Worm (Caenorhabditis elegans) whole organism, dauer: ENCODE data around the gene F48E3.9.

Experiments
- unc-62 ChIP-seq: sonication (generic microtip); optimal IDR thresholded peaks from 2 replicates; lab custom pipeline; 2017; ENCODE audit warnings: missing biosample characterization, missing genetic modification reagents, missing genetic modification characterization

Gene F48E3.9

DNA sequence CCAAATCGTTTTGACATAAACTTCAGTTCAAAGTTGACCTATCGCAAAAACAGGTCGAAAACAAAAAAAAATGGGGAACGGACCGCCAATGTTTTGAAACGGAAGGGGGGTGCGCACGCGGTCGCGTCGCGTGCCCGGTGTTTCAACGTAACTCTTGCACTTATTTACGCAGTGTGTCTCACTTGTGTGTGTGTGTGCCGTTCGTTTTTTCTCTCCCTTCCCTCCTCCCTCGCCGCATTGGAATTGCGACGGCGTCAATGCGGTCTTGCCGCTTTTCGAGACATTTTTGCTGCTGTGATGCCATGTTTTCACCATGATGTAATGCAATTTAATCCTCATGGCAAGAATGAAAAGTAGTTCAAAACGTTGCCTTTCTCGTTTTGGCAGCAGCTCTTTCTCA, 2.4 kb upstream of the F48E3.9 start:
- TF ChIP-seq unc-62 (GFP tag; lab: Kevin White, UChicago) = no peak

DNA sequence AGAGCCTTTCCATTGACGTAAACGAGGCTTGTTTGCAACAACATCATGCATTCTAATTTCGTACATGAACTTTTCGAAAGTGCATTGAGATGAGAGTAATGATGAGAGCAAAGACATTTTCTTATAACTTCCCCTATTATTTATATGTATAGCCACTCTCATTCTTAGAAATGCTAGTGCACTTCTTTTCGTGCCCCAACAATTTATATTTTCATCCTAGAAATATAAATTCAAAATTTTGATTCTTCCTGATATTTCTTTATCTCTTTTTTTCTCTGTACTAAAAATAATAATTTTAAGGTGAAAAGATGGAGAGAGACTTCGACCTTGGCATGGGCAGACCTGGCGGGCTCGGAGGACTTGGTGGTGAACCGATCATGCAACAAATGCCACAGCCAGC, 1.9 kb upstream of the F48E3.9 start, which contains the start of gene mek-1:
Gene mek-1 (plus strand): TSS at position 301 of the 400 bp plus-strand sequence.
- TF ChIP-seq unc-62 (GFP tag; lab: Kevin White, UChicago) = no peak

DNA sequence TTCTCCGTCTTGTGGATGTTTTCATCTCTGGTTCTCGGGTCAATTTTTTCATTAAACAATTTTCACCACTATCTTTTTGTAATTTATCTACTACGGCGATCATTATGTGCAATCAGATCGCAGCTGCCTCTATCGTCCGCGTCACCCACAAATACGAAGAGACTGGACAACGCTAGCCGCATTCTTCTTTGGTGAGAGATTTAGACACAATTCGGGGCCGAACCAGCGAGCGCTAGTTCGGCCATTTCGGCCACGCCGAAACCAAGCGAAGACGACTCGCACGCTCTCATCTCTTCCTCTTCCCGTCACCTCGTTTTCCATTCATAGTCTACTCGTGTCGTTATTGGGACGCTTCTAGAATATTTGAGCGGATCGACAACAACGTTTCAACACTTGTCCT, 4.9 kb downstream of the F48E3.9 start, which contains the start of gene gly-12:
Gene gly-12 (plus strand): TSS at position 117 of the 400 bp plus-strand sequence.
- no peak for TF ChIP-seq unc-62 (GFP tag; lab: Kevin White, UChicago)

DNA sequence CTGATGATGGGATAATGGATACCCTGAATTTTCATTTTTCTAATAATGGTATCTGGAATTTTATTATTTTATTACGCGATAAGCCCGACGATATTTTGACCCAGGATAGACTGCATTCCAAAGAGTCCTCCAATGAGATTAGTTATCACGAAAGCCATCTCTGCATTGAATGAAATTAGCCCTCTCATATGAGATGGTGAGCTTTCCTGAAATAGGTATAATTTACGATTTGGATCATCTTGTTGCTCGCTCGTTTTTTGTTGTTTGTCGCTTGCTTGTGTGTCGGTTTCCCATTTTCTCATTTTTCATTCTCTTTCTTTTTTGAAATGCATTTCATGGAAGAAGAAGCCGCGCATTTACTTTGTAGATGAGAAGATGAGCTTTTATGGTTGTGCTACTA, 10.7 kb downstream of the F48E3.9 start:
- TF ChIP-seq unc-62 (GFP tag; lab: Kevin White, UChicago) = no peak

DNA sequence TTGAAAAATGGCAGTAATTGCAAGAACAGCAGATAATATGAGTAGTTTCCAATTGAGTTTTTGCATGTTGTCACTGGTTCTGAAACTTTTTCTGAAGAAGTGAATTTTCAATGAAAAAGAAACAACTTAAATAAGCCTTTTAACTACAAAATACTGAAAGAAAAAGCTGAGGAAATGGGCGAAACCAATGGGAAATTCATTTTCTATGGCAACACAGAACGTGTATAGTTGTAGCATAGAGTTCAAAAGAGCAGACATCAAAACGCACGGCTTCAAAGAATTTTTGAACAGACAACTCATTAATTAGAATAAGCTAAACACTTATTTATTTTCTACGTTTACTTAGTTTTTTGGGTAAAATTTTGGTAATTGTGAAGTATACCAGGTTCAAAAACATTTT, 12.2 kb downstream of the F48E3.9 start, which contains the start of gene F48E3.2:
Gene F48E3.2 (minus strand): TSS at position 101 of the 400 bp plus-strand sequence.
- TF ChIP-seq unc-62 (GFP tag; lab: Kevin White, UChicago) = no peak

DNA sequence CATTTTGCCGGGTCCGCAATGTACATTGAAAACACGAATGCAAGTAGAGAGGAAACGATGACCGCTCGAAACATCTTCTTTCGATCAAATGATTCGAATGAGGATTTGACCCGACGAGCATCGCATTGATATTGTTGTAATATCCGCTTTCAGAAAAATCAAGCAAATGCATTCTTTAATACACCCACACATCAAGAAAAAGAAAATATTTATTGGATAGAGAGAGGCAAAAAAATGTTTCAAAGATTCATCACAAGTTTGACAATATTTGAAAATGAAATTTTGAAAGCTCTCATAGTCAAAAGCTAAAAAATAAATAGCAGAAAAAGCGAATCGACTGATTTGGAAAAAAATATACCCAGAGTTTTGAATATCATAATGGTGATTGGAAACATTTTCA, 14.6 kb downstream of the F48E3.9 start, which contains the start of gene try-14:
Gene try-14 (minus strand): TSS at position 101 of the 400 bp plus-strand sequence.
- no peak for TF ChIP-seq unc-62 (GFP tag; lab: Kevin White, UChicago)

DNA sequence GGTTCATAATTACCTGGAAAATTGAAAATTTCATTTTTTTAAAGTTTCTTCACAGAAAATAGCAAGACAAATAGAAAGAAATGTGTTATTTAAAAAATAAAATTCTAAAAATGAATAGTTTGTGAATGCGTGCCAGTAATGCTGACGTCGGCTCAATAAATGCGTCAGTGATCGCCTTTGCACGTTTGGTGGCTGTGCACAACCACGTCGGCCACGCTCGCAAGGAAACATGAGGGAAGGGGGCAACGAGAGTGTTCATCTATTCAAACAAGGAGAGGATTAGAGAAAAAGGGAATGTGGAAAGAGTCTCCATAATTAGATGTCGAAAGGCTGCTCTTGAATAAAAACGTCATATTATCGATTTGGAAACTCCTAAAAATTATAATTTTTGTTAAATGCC, 20.1 kb downstream of the F48E3.9 start, which contains the start of gene uggt-1:
Gene uggt-1 (minus strand): TSS at position 13 of the 400 bp plus-strand sequence.
- TF ChIP-seq unc-62 (GFP tag; lab: Kevin White, UChicago) = no peak

DNA sequence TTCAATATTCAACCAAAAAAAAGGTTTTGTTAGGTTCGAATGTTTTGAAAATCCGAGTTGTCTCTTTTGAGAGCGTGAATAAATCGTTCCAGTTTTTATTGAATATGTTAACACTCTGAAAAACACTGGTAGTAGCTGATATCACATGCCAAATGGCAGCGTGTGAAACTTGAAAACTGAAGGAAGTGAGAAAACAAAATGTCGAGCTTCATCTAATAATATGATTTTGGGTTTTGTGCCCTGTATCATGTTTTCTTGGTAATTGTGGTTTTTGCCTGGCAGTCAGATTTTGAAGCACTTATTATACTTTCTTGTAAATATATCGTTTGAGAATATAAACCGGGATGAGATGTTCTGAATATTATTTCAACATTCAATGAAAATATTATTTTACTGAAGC, 22.0 kb downstream of the F48E3.9 start, which contains the start of gene F48E3.6:
Gene F48E3.6 (minus strand): TSS at position 101 of the 400 bp plus-strand sequence.
- no peak for TF ChIP-seq unc-62 (GFP tag; lab: Kevin White, UChicago)

DNA sequence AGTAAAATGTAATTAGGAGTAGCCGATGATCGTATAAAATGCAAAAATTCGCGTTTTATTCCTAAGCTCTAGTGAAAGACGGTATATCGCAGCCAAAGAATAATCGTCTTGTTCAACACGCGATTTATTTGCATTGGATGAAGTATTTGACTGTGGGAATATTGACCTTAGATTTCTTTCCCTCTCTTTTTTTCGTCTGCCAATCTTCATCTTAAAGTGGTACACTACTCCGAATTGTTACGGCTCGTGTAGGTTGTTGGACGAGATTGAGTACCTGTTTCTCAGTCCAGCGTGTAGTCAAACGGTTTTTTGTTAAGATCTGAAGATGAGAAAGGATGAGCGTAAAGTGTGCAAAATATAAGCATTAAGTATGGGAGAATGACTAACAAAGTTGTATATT, 25.7 kb downstream of the F48E3.9 start, which contains the start of gene lgc-11:
Gene lgc-11 (minus strand): TSS at position 101 of the 400 bp plus-strand sequence.
- no peak for TF ChIP-seq unc-62 (GFP tag; lab: Kevin White, UChicago)

DNA sequence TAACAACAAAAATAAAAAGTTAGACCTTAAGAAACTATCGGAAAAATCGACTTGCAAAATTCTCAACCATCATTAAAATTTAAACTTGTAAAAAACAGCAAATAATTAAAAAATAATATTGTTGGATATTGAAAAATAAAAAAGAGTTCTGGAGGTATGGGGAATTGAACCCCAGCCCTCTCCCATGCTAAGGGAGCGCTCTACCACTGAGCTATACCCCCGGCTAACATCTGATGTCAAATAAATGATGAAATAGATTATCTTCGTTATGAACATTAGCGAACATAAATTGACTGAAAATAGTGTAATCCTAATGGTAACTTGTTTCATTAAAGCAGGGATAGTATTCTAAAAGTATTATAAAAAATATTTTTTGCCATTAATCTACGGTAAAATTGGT, 26.3 kb downstream of the F48E3.9 start:
- no peak for TF ChIP-seq unc-62 (GFP tag; lab: Kevin White, UChicago)

DNA sequence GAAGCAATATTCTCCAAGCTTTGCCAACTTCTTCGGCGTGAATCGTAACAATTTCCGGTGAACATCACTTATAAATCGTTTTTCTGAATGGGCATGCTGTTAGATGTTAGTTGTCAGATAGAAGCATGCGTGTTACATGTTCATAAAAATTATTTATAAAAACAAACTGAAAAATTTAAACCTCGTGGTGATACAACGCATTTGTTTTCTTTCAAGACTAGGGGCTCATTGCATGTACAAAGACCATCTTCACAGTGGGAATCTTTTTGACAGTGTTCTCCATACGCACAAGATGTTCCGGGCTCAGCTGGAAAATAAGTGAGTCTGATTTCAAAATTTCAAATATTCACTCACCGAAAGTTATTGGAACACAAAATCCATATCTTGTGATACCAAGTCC, 31.9 kb downstream of the F48E3.9 start:
- TF ChIP-seq unc-62 (GFP tag; lab: Kevin White, UChicago) = no peak

DNA sequence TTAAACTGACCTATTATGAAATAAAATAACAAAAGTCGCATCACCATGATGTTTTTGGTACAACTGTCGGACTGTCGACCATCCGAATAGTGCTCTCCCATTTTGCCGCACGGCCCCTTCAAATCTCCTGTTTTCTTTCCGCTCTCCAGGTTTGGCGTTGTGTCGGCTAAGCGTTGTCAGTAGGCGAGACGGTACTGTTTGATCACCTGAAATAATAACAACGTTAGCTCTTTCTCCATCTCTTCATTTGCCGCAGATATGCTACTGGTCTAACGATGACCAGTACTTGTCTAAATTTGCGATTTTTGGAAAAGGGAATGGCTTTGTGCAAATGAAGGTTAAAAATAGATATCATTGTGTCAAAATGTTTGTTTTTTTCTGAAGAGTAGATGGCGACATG, 38.7 kb downstream of the F48E3.9 start, which contains the start of gene chts-1:
Gene chts-1 (minus strand): TSS at position 101 of the 400 bp plus-strand sequence.
- no peak for TF ChIP-seq unc-62 (GFP tag; lab: Kevin White, UChicago)

DNA sequence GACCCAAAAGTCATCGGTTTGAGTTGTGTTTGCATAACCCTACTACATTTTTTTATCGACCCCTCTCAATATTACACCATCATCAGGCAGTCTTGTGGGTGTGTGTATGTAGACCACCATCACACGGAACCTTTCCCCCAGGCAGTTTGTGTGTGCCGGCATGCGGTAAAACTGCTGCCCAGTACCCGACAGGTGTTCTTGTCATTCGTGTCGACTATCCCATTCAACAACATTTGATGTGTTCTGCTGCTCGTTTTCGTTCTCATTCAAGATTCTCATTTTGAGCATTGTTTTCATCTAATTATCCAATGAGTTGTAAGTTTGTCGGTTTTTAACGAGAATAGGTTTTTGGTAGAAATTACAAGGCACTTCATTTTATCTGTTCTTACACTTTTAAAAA, 41.7 kb downstream of the F48E3.9 start:
- TF ChIP-seq unc-62 (GFP tag; lab: Kevin White, UChicago) = no peak

DNA sequence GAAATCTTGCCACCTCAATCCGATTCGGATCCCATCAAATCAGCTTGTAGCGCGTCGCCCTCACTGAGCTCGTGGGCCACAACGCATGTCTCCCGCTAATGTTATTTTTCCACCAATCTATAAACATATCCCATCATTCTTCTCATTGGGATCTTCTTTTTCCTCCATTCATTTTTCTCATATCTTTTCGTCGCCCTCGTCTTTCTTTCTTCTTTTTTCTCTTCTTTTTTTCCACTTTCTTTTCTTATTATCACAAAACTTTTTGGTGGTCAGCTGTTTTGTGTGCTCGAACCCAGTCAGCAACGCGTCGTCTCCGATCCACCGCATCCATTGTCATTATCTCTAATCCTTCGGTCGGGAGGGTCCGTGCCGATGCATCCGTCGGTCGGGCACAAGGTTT, 42.9 kb downstream of the F48E3.9 start:
- no peak for TF ChIP-seq unc-62 (GFP tag; lab: Kevin White, UChicago)

DNA sequence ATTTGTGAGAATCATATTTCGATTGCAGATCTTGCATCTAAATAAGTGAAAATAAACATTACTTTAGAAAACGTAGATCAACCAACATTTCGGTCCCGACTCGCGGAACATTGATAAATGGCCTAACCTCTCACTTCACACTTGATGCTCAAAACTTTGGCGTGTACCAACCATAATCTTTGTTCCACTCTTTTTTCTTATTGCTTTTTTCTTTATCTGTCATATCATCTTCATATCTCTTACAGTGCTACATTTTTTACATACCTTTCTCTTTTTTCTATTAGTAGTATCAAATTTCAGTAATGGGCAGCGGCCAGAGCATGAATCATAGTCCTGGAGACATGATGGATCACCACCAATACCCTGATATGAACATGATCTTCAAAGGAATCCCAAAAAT, 44.4 kb downstream of the F48E3.9 start, which contains the start of gene F46C8.3:
Gene F46C8.3 (plus strand): TSS at position 301 of the 400 bp plus-strand sequence.
- TF ChIP-seq unc-62 (GFP tag; lab: Kevin White, UChicago) = no peak

DNA sequence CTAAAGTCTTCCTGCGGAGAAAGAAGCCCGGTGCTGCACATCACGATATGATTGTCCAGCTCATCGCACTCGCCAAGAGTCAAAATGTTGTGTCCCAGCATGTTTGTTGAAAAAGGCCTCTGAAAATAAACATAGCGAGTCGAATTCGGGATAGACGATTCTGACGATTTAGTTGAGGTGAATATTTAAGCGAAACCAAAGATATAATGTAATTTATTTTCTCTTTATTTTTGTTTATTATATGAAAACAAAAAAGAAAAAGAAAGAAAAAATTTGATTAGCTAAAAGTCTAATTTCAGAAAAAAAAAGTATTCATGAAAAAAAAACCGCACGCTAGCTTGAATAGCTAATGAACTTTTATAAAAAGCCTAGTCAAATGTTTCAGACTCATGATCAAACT, 51.8 kb downstream of the F48E3.9 start, which contains the start of gene ceh-14:
Gene ceh-14 (minus strand): TSS at position 101 of the 400 bp plus-strand sequence.
- no peak for TF ChIP-seq unc-62 (GFP tag; lab: Kevin White, UChicago)

DNA sequence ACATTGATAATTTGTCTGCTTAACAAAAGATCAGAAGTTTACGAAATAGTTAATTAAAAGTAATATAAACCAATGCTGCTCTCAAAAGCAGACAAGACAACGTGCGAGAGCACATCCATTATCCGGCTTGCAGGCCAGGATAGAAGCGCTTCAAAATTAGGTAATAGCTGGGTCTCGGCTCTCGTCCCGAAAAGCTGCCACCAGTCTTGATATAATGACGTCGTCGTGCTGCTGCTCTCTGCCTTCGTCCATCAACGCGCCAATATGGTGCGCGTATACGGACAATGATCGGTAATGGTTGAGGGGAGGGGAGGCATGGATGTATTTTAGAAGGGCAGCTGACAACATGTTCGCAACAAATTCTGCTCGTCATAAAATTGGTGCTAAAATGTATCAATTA, 53.6 kb downstream of the F48E3.9 start:
- TF ChIP-seq unc-62 (GFP tag; lab: Kevin White, UChicago) = no peak
